Worm (Caenorhabditis elegans): Measurements from ENCODE around the gene nos-2.

Gene nos-2

ce11 chrII:7024897-7025852 is 40.2 kb upstream of the nos-2 start, which contains the start of gene znf-598 (continued):
- TF ChIP-seq alr-1 (tag; optimal IDR thresholded peaks at IDR 0.05; ENCODE audit: borderline replicate concordance), result no peak
- no peak for TF ChIP-seq aly-2 (tag; optimal IDR thresholded peaks at IDR 0.05)
- TF ChIP-seq ets-5 (GFP tag; IDR thresholded peaks at IDR 0.05), result no peak
- TF ChIP-seq nhr-77 (tag; optimal IDR thresholded peaks at IDR 0.05), result no peak
- peak; percentile 34 for TF ChIP-seq nhr-71 (tag; optimal IDR thresholded peaks at IDR 0.05)
- TF ChIP-seq mef-2 (tag; optimal IDR thresholded peaks at IDR 0.05), result no peak
- peak; percentile 43 for TF ChIP-seq nhr-20 (tag; optimal IDR thresholded peaks at IDR 0.05)
- TF ChIP-seq dpl-1 (GFP tag; optimal IDR thresholded peaks at IDR 0.05), result peak; percentile 6 to 48 (median 12)
- no peak for TF ChIP-seq hpl-2 (GFP tag; optimal IDR thresholded peaks at IDR 0.05)
- TF ChIP-seq egl-13 (tag; optimal IDR thresholded peaks at IDR 0.05), result no peak
- TF ChIP-seq ceh-88 (GFP tag; IDR thresholded peaks at IDR 0.05), result no peak
- TF ChIP-seq efl-3 (GFP tag; optimal IDR thresholded peaks at IDR 0.05), result no peak
- no peak for TF ChIP-seq egl-27 (tag; optimal IDR thresholded peaks at IDR 0.05)
- TF ChIP-seq unc-98 (GFP tag; IDR thresholded peaks at IDR 0.05), result no peak
- peak; percentile 10 for TF ChIP-seq nhr-47 (tag; optimal IDR thresholded peaks at IDR 0.05)
- TF ChIP-seq rnt-1 (tag; optimal IDR thresholded peaks at IDR 0.05), result no peak
- no peak for TF ChIP-seq ztf-4 (tag; optimal IDR thresholded peaks at IDR 0.05)
- TF ChIP-seq unc-30 (tag; optimal IDR thresholded peaks at IDR 0.05), result no peak
- TF ChIP-seq skn-1 (tag; optimal IDR thresholded peaks at IDR 0.05), result peak; percentile 15
- no peak for TF ChIP-seq sptf-1 (tag; optimal IDR thresholded peaks at IDR 0.05)
- TF ChIP-seq nhr-85 (tag), result peak; percentile 70
- TF ChIP-seq C16A3.4 (tag; optimal IDR thresholded peaks at IDR 0.05), result peak; percentile 21
- TF ChIP-seq dsc-1 (tag; optimal IDR thresholded peaks at IDR 0.05), result no peak
- TF ChIP-seq fkh-10 (GFP tag; optimal IDR thresholded peaks at IDR 0.05), result no peak
- no peak for TF ChIP-seq lin-13 (GFP tag; optimal IDR thresholded peaks at IDR 0.05)
- TF ChIP-seq elt-2 (tag; optimal IDR thresholded peaks at IDR 0.05), result peak; percentile 10
- TF ChIP-seq sup-37 (GFP tag; optimal IDR thresholded peaks at IDR 0.05), result no peak
- TF ChIP-seq mab-9 (GFP tag; IDR thresholded peaks at IDR 0.05), result no peak
- peak; percentile 51 for TF ChIP-seq lin-14 (GFP tag; optimal IDR thresholded peaks at IDR 0.05)
- peak; percentile 25 to 80 for TF ChIP-seq lsy-2 (tag; optimal IDR thresholded peaks at IDR 0.05)
- TF ChIP-seq jun-1 (tag; optimal IDR thresholded peaks at IDR 0.05), result no peak
- no peak for TF ChIP-seq nhr-11 (tag; optimal IDR thresholded peaks at IDR 0.05)
- TF ChIP-seq pqm-1 (tag; optimal IDR thresholded peaks at IDR 0.05), result no peak
- TF ChIP-seq mdl-1 (tag; optimal IDR thresholded peaks at IDR 0.05), result no peak

DNA sequence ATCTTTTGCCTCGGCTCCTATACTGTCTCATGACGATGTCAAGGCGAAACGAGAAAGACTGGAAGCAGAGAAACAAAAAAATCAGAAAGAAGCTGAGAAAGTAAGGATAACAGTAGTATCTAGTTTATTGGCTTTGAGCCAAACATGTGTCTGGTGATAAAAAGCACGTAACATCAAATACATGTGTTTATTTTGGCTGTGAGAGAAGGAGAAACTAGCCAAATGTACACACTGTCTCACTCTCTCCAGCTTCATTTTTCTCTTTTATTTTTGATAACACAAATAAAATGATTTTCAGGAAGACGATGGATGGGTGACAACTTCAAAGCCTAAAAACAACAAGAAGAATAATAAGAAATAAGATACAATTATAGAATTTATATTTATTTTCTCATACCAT is 35.9 kb upstream of the nos-2 start:
- TF ChIP-seq efl-1 (optimal IDR thresholded peaks at IDR 0.05) (no peak), efl-1 (GFP tag; optimal IDR thresholded peaks at IDR 0.05 in 1 of 2) (peak in 1 of 2 experiments; percentile 79), unc-130 (tag; optimal IDR thresholded peaks at IDR 0.05) (no peak)

ce11 chrII:7031137-7031697 is 34.2 kb upstream of the nos-2 start:
- peak; percentile 17 for TF ChIP-seq nhr-20 (tag; optimal IDR thresholded peaks at IDR 0.05)
- no peak for TF ChIP-seq nhr-77 (tag; optimal IDR thresholded peaks at IDR 0.05)
- TF ChIP-seq elt-2 (tag; optimal IDR thresholded peaks at IDR 0.05), result peak; percentile 61
- TF ChIP-seq efl-1 (optimal IDR thresholded peaks at IDR 0.05), result no peak
- peak in 1 of 2 experiments; percentile 22 for TF ChIP-seq efl-1 (GFP tag; optimal IDR thresholded peaks at IDR 0.05 in 1 of 2)
- no peak for TF ChIP-seq isw-1 (GFP tag; IDR thresholded peaks at IDR 0.05)
- TF ChIP-seq blmp-1 (tag; optimal IDR thresholded peaks at IDR 0.05), result peak; percentile 33
- peak in 1 of 2 experiments; percentile 6 for TF ChIP-seq lsy-2 (tag; optimal IDR thresholded peaks at IDR 0.05)
- TF ChIP-seq lin-35 (GFP tag; optimal IDR thresholded peaks at IDR 0.05), result peak in 1 of 2 experiments; percentile 36

Measured in whole organism, L1 larva.